Fruit fly (Drosophila melanogaster): ENCODE measurements around the gene Mnr.
A peak's percentile ranks its signal among the peaks of the same experiment; 100 is the strongest.

The Mnr gene

DNA sequence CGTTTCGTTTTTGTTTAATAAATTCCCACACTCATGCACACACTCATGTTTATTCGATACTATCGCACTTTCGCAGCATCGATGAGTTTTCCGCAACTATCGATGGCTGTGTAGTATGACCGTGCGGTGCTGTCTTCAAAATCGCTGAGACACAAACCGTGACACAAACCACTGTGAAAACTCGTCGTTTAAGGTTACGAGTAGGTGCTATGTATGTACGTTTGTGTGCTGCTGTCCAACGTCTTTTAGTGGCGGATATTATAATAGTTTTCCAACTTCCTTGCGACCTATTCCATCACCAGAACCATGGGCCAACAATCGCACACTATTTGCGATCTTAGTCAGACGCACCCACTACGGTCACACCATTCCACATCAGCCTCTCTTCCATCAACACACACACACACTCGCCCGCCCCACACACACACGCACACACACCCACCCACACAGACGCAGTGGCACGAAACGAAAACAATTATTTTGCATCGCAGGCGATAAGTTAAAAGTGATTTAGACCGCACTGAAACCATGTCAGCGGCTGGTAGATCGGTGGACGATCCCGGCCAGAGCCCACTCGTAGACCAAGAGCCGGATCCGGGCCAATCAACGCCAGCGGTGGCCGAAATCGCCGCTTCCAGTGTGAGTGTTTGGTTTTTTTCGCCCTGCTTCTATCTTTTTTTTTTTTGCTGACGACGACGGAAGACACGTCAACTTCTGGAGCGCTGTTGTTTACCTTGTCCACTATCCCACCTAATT is 43.1 kb upstream of the Mnr start, which contains the start of the genes Dd and CG1486 (continued):
- no peak for TF ChIP-seq ttk (GFP tag; IDR thresholded peaks at IDR 0.05)
- no peak for TF ChIP-seq luna (GFP tag; optimal IDR thresholded peaks at IDR 0.05)
- no peak for TF ChIP-seq CG4404 (GFP tag; IDR thresholded peaks at IDR 0.05)
- no peak for TF ChIP-seq sd (tag; optimal IDR thresholded peaks at IDR 0.05)
- peak; percentile 79 for TF ChIP-seq CG4617 (GFP tag; optimal IDR thresholded peaks at IDR 0.05; ENCODE audit: borderline replicate concordance)
- no peak for TF ChIP-seq gsb (GFP tag; IDR thresholded peaks at IDR 0.05)
- peak; percentile 24 for TF ChIP-seq CG12391 (tag; optimal IDR thresholded peaks at IDR 0.05)
- no peak for TF ChIP-seq CG9609 (GFP tag; optimal IDR thresholded peaks at IDR 0.05)
- TF ChIP-seq ken (GFP tag; IDR thresholded peaks at IDR 0.05), result no peak
- no peak for TF ChIP-seq Asciz (GFP tag; optimal IDR thresholded peaks at IDR 0.05)
- TF ChIP-seq Myb (GFP tag; optimal IDR thresholded peaks at IDR 0.05), result peak; percentile 23
- no peak for TF ChIP-seq Mad (GFP tag; optimal IDR thresholded peaks at IDR 0.05)

DNA sequence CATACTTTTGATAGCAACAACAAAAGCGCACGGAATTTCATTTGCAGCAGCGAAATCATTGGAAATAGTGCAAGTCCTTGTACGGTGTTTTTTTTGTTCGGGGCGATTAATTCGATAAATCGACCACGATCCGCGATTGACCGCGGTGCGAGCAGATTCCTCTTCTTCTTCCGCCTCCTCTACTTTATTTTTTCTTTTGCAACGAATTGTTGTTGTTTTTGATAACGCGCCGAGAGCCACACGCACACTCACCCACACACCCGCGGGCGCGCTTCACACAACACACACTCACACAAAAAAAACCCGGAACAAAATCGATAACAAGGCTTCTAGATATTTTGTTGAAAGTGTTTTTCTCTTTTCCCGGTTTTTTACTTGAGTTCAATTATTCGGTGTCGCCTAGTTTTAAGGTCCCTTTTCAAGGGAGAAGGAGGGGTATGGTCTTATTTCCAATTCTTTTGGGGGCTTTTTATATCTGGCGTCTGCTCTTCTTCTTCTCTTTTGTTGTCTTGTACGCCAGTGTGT is 42.3 kb upstream of the Mnr start:
- peak; percentile 79 for TF ChIP-seq CG4360 (GFP tag; IDR thresholded peaks at IDR 0.05)
- 0 out of 2 replicates have a peak, but pooled peaks have one; percentile 12 for TF ChIP-seq crol (GFP tag; IDR thresholded peaks at IDR 0.05)
- TF ChIP-seq klu (GFP tag; IDR thresholded peaks at IDR 0.05), result no peak
- peak; percentile 21 for TF ChIP-seq sqz (GFP tag; optimal IDR thresholded peaks at IDR 0.05)
- TF ChIP-seq bowl (GFP tag; IDR thresholded peaks at IDR 0.05), result no peak
- peak; percentile 82 for TF ChIP-seq CG17385 (GFP tag; optimal IDR thresholded peaks at IDR 0.05)
- TF ChIP-seq CG4820 (GFP tag; optimal IDR thresholded peaks at IDR 0.05), result no peak
- TF ChIP-seq dysf (GFP tag; IDR thresholded peaks at IDR 0.05), result no peak
- 0 out of 4 replicates have a peak, but pooled peaks have one; percentile 23 for TF ChIP-seq chinmo (GFP tag; IDR thresholded peaks at IDR 0.05; ENCODE audit: partially characterized antibody)
- peak in 1 of 3 experiments; percentile 5 for TF ChIP-seq lola (GFP tag; optimal IDR thresholded peaks at IDR 0.05)
- no peak for TF ChIP-seq dan (GFP tag; IDR thresholded peaks at IDR 0.05)
- TF ChIP-seq nom (GFP tag; optimal IDR thresholded peaks at IDR 0.05), result peak; percentile 4
- peak; percentile 81 for TF ChIP-seq onecut (GFP tag; IDR thresholded peaks at IDR 0.05)
- TF ChIP-seq CG7928 (GFP tag; optimal IDR thresholded peaks at IDR 0.05), result no peak
- TF ChIP-seq Dref (GFP tag; IDR thresholded peaks at IDR 0.05), result peak; percentile 45
- TF ChIP-seq cg (GFP tag; optimal IDR thresholded peaks at IDR 0.05), result peak; percentile 70
- TF ChIP-seq Eip74EF (GFP tag; optimal IDR thresholded peaks at IDR 0.05), result peak in 1 of 2 experiments; percentile 66

DNA sequence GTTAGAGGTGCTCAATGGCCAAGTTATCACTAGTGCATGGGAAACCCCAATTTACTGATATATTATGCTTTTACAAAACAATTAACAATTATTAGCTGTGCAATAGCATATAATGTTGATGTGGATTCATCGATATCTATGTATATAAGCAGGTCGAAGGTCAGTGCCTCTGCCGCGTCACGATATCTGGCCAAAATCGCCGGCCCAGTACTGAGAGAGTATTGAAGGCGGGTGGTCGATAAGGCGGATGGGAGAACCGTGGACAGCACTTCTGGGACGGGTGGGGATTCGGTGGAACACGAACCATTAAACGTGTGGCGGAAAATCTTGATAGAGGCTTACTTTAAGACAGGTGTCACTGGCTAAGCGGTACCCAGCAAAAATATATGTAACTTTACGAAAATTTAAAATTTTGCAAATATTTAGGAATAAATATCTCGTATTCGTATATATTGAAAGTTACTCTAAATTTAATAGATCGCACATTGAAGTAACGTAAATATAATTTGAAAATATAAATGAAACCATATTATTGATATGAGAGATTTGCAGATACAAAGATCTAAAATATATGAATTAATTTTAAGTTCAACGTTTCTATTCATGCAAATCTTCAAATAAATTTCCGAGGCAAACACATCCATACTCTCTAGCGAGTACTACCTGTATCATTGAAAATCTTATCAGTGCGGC is 41.5 kb upstream of the Mnr start:
- TF ChIP-seq Hr78 (GFP tag; optimal IDR thresholded peaks at IDR 0.05) (peak in 1 of 2 experiments; percentile 88), cas (GFP tag; IDR thresholded peaks at IDR 0.05) (no peak), YL-1 (GFP tag; optimal IDR thresholded peaks at IDR 0.05) (no peak), CG7556 (GFP tag; optimal IDR thresholded peaks at IDR 0.05) (no peak), tin (GFP tag; optimal IDR thresholded peaks at IDR 0.05) (peak; percentile 16), Nf-YB (GFP tag; optimal IDR thresholded peaks at IDR 0.05) (no peak), CG5180 (GFP tag; optimal IDR thresholded peaks at IDR 0.05) (no peak), CG12942 (GFP tag; optimal IDR thresholded peaks at IDR 0.05) (no peak), Oaz (GFP tag; IDR thresholded peaks at IDR 0.05) (no peak), Atf3 (GFP tag; optimal IDR thresholded peaks at IDR 0.05) (no peak), hkb (optimal IDR thresholded peaks at IDR 0.05) (no peak), hkb (GFP tag; IDR thresholded peaks at IDR 0.05) (peak; percentile 42; the same call in 1 of the 2 replicates), ttk (GFP tag; IDR thresholded peaks at IDR 0.05) (peak; percentile 33; the same call in 1 of the 2 replicates), NC2α (GFP tag; optimal IDR thresholded peaks at IDR 0.05) (no peak), GATAe (GFP tag; conservative IDR thresholded peaks at IDR 0.05) (no peak), Adf1 (GFP tag; IDR thresholded peaks at IDR 0.05) (peak; percentile 41; the same call in 1 of the 2 replicates), caup (GFP tag; optimal IDR thresholded peaks at IDR 0.05; ENCODE audit: severe bottlenecking) (peak; percentile 46), CG8388 (GFP tag; optimal IDR thresholded peaks at IDR 0.05) (no peak)

Data from whole organism, embryonic.